Worm (Caenorhabditis elegans): ENCODE results near the gene vha-2.

- TF ChIP-seq fos-1 (tag; optimal IDR thresholded peaks at IDR 0.05) (no peak), unc-130 (GFP tag; optimal IDR thresholded peaks at IDR 0.05) (no peak), snpc-4 (tag; optimal IDR thresholded peaks at IDR 0.05) (no peak), hlh-11 (tag; optimal IDR thresholded peaks at IDR 0.05) (no peak), zfp-3 (GFP tag; conservative IDR thresholded peaks at IDR 0.05) (no peak), lin-15B (tag; optimal IDR thresholded peaks at IDR 0.05) (no peak), nhr-28 (tag; optimal IDR thresholded peaks at IDR 0.05) (no peak), F49E8.2 (tag; optimal IDR thresholded peaks at IDR 0.05; ENCODE audit: borderline replicate concordance) (no peak), unc-62 (GFP tag; optimal IDR thresholded peaks at IDR 0.05 in 1 of 2) (no peak), unc-62 (tag; optimal IDR thresholded peaks at IDR 0.05) (no peak), hmg-1.1 (GFP tag; IDR thresholded peaks at IDR 0.05) (no peak), lin-39 (tag; optimal IDR thresholded peaks at IDR 0.05) (no peak), nhr-77 (tag; optimal IDR thresholded peaks at IDR 0.05) (no peak), fkh-10 (GFP tag; optimal IDR thresholded peaks at IDR 0.05) (no peak), F26F4.8 (GFP tag; conservative IDR thresholded peaks at IDR 0.05) (no peak)
Observed at ce11 chrIII:9802045-9802444, 20.1 kb downstream of the vha-2 start.

Measured in whole organism, L4 larva.